Fruit fly (Drosophila melanogaster) whole organism, embryonic: ENCODE data around the gene CG17224.

Experiments
- Atf3 ChIP-seq: fragments of 200-800 bp; sonication (Bioruptor generic); optimal IDR thresholded peaks from 3 replicates; lab custom pipeline; 2016; ENCODE audit warnings: missing biosample characterization, missing genetic modification characterization
- CG12391 ChIP-seq: fragments of 200-800 bp; sonication (Bioruptor generic); optimal IDR thresholded peaks from 3 replicates; lab custom pipeline; 2018; ENCODE audit warnings: missing biosample characterization, mild to moderate bottlenecking, missing genetic modification characterization, moderate library complexity
- CG13287 ChIP-seq: fragments of 200-800 bp; sonication (Bioruptor generic); IDR thresholded peaks from 2 replicates; pipeline ENCODE4 v1.3.6; 2022; ENCODE audit warnings: missing biosample characterization, missing genetic modification characterization; ENCODE audit not compliant: partially characterized antibody
- CG1529 ChIP-seq: fragments of 200-800 bp; sonication (Bioruptor generic); optimal IDR thresholded peaks from 3 replicates; lab custom pipeline; 2018; ENCODE audit warnings: missing biosample characterization, missing genetic modification characterization
- CG16779 ChIP-seq: fragments of 200-800 bp; sonication (Bioruptor generic); IDR thresholded peaks from 2 replicates; pipeline ENCODE4 v1.3.6; 2022; ENCODE audit warnings: missing biosample characterization, missing genetic modification characterization
- CG17385 ChIP-seq: fragments of 200-800 bp; sonication (Bioruptor generic); optimal IDR thresholded peaks from 3 replicates; lab custom pipeline; 2018; ENCODE audit warnings: missing biosample characterization, mild to moderate bottlenecking, missing genetic modification characterization
- CG18599 ChIP-seq: fragments of 200-800 bp; sonication (Bioruptor generic); optimal IDR thresholded peaks from 3 replicates; lab custom pipeline; 2017; ENCODE audit warnings: missing biosample characterization, missing genetic modification characterization, mild to moderate bottlenecking, moderate library complexity, missing genetic modification reagents
- CG34422 ChIP-seq: fragments of 200-800 bp; sonication (Bioruptor generic); IDR thresholded peaks from 3 replicates; pipeline ENCODE4 v1.3.6; 2022; ENCODE audit warnings: missing biosample characterization, missing genetic modification characterization
- CG3838 ChIP-seq: fragments of 200-800 bp; sonication (Bioruptor generic); optimal IDR thresholded peaks from 3 replicates; lab custom pipeline; 2016; ENCODE audit warnings: missing biosample characterization, missing genetic modification characterization
- CG3847 ChIP-seq: fragments of 200-800 bp; sonication (Bioruptor generic); IDR thresholded peaks from 2 replicates; pipeline ENCODE4 v1.3.6; 2022; ENCODE audit warnings: missing biosample characterization, missing genetic modification characterization
- CG3995 ChIP-seq: fragments of 200-800 bp; sonication (Bioruptor generic); optimal IDR thresholded peaks from 3 replicates; lab custom pipeline; 2016; ENCODE audit warnings: missing biosample characterization, missing genetic modification characterization
- CG4424 ChIP-seq: fragments of 200-800 bp; sonication (Bioruptor generic); optimal IDR thresholded peaks from 3 replicates; lab custom pipeline; 2016; ENCODE audit warnings: missing biosample characterization, missing genetic modification characterization
- CG6272 ChIP-seq: fragments of 200-800 bp; sonication (Bioruptor generic); IDR thresholded peaks from 2 replicates; pipeline ENCODE4 v1.3.6; 2022; ENCODE audit warnings: missing biosample characterization, missing genetic modification characterization
- CG7372 ChIP-seq: fragments of 200-800 bp; sonication (Bioruptor generic); IDR thresholded peaks from 2 replicates; pipeline ENCODE4 v1.3.6; 2022; ENCODE audit warnings: missing biosample characterization, missing genetic modification characterization
- CG8359 ChIP-seq: fragments of 200-800 bp; sonication (Bioruptor generic); optimal IDR thresholded peaks from 2 replicates; lab custom pipeline; 2017; ENCODE audit warnings: missing biosample characterization, mild to moderate bottlenecking, missing genetic modification characterization, borderline replicate concordance
- D19B ChIP-seq: fragments of 200-800 bp; sonication (Bioruptor generic); optimal IDR thresholded peaks from 2 replicates; lab custom pipeline; 2017; ENCODE audit warnings: missing biosample characterization, mild to moderate bottlenecking, missing genetic modification characterization
- Dad ChIP-seq: fragments of 200-800 bp; sonication (Bioruptor generic); optimal IDR thresholded peaks from 3 replicates; lab custom pipeline; 2016; ENCODE audit warnings: missing biosample characterization, missing genetic modification characterization
- Dref ChIP-seq: fragments of 200-800 bp; sonication (Bioruptor generic); IDR thresholded peaks from 2 replicates; pipeline ENCODE4 v1.3.6; 2022; ENCODE audit warnings: missing biosample characterization, missing genetic modification characterization
- E2f2 ChIP-seq: fragments of 200-800 bp; sonication (Bioruptor generic); IDR thresholded peaks from 2 replicates; pipeline ENCODE4 v1.3.6; 2022; ENCODE audit warnings: missing biosample characterization, missing genetic modification characterization
- Fer1 ChIP-seq: fragments of 200-800 bp; sonication (Bioruptor generic); optimal IDR thresholded peaks from 2 replicates; lab custom pipeline; 2017; ENCODE audit warnings: missing biosample characterization, mild to moderate bottlenecking, missing genetic modification characterization
- HHEX ChIP-seq: fragments of 200-800 bp; sonication (Bioruptor generic); optimal IDR thresholded peaks from 3 replicates; lab custom pipeline; 2017; ENCODE audit warnings: missing biosample characterization, mild to moderate bottlenecking, missing genetic modification characterization, missing genetic modification reagents
- Hmr ChIP-seq: fragments of 200-800 bp; sonication (Bioruptor generic); optimal IDR thresholded peaks from 3 replicates; lab custom pipeline; 2017; ENCODE audit warnings: mild to moderate bottlenecking, missing biosample characterization, missing genetic modification reagents, missing genetic modification characterization
- Hmx ChIP-seq: fragments of 200-800 bp; sonication (Bioruptor generic); optimal IDR thresholded peaks from 2 replicates; lab custom pipeline; 2016; ENCODE audit warnings: missing biosample characterization, missing genetic modification characterization
- MTF-1 ChIP-seq: fragments of 200-800 bp; sonication (Bioruptor generic); optimal IDR thresholded peaks from 2 replicates; lab custom pipeline; 2018; ENCODE audit warnings: missing biosample characterization, mild to moderate bottlenecking, missing genetic modification characterization, borderline replicate concordance
- Max ChIP-seq: fragments of 200-800 bp; sonication (Bioruptor generic); optimal IDR thresholded peaks from 2 replicates; lab custom pipeline; 2016; ENCODE audit warnings: missing biosample characterization, mild to moderate bottlenecking, missing genetic modification characterization
- NC2β ChIP-seq: fragments of 200-800 bp; sonication (Bioruptor generic); optimal IDR thresholded peaks from 2 replicates; lab custom pipeline; 2016; ENCODE audit warnings: missing biosample characterization, missing genetic modification characterization
- Rfx ChIP-seq: fragments of 200-800 bp; sonication (Bioruptor generic); IDR thresholded peaks from 2 replicates; pipeline ENCODE4 v1.3.6; 2022; ENCODE audit warnings: missing biosample characterization, missing genetic modification characterization
- Sox100B ChIP-seq: fragments of 200-800 bp; sonication (Bioruptor generic); optimal IDR thresholded peaks from 3 replicates; lab custom pipeline; 2018; ENCODE audit warnings: missing biosample characterization, mild to moderate bottlenecking, missing genetic modification characterization
- Vsx1 ChIP-seq: fragments of 200-800 bp; sonication (Bioruptor generic); optimal IDR thresholded peaks from 2 replicates; lab custom pipeline; 2017; ENCODE audit warnings: missing biosample characterization, mild to moderate bottlenecking, missing genetic modification characterization, missing genetic modification reagents
- YL-1 ChIP-seq: fragments of 200-800 bp; sonication (Bioruptor generic); optimal IDR thresholded peaks from 3 replicates; lab custom pipeline; 2017; ENCODE audit warnings: missing biosample characterization, mild to moderate bottlenecking, missing genetic modification characterization
- bcd ChIP-seq: fragments of 200-800 bp; sonication (Bioruptor generic); optimal IDR thresholded peaks from 2 replicates; lab custom pipeline; 2017; ENCODE audit warnings: missing biosample characterization, mild to moderate bottlenecking, missing genetic modification characterization
- btn ChIP-seq: fragments of 200-800 bp; sonication (Bioruptor generic); optimal IDR thresholded peaks from 2 replicates; lab custom pipeline; 2016; ENCODE audit warnings: missing biosample characterization, missing genetic modification characterization
- cg ChIP-seq: fragments of 200-800 bp; sonication (Bioruptor generic); optimal IDR thresholded peaks from 3 replicates; lab custom pipeline; 2019; ENCODE audit warnings: missing biosample characterization, mild to moderate bottlenecking, missing genetic modification characterization, moderate library complexity
- chn ChIP-seq: fragments of 200-800 bp; sonication (Bioruptor generic); optimal IDR thresholded peaks from 2 replicates; lab custom pipeline; 2016; ENCODE audit warnings: missing biosample characterization, missing genetic modification characterization
- da ChIP-seq: fragments of 200-800 bp; sonication (Bioruptor generic); optimal IDR thresholded peaks from 2 replicates; lab custom pipeline; 2016; ENCODE audit warnings: missing biosample characterization, missing genetic modification characterization
- dmrt11E ChIP-seq: fragments of 200-800 bp; sonication (Bioruptor generic); optimal IDR thresholded peaks from 3 replicates; lab custom pipeline; 2018; ENCODE audit warnings: missing biosample characterization, mild to moderate bottlenecking, missing genetic modification characterization, moderate library complexity
- fu2 ChIP-seq: fragments of 200-800 bp; sonication (Bioruptor generic); optimal IDR thresholded peaks from 2 replicates; lab custom pipeline; 2016; ENCODE audit warnings: missing biosample characterization, missing genetic modification characterization
- gce ChIP-seq: fragments of 200-800 bp; sonication (Bioruptor generic); IDR thresholded peaks from 3 replicates; pipeline ENCODE4 v1.3.6; 2022; ENCODE audit warnings: missing biosample characterization, missing genetic modification characterization
- gsb ChIP-seq: fragments of 200-800 bp; sonication (Bioruptor generic); IDR thresholded peaks from 2 replicates; pipeline ENCODE4 v1.3.6; 2022; ENCODE audit warnings: missing biosample characterization, missing genetic modification characterization
- gsb-n ChIP-seq: fragments of 200-800 bp; sonication (Bioruptor generic); optimal IDR thresholded peaks from 3 replicates; lab custom pipeline; 2018; ENCODE audit warnings: missing biosample characterization, mild to moderate bottlenecking, missing genetic modification characterization
- ham ChIP-seq: fragments of 200-800 bp; sonication (Bioruptor generic); IDR thresholded peaks from 2 replicates; pipeline ENCODE4 v1.3.6; 2022; ENCODE audit warnings: missing biosample characterization, missing genetic modification characterization
- jing ChIP-seq: fragments of 200-800 bp; sonication (Bioruptor generic); optimal IDR thresholded peaks from 2 replicates; lab custom pipeline; 2018; ENCODE audit warnings: missing biosample characterization, mild to moderate bottlenecking, missing genetic modification characterization
- kah ChIP-seq: fragments of 200-800 bp; sonication (Bioruptor generic); optimal IDR thresholded peaks from 2 replicates; lab custom pipeline; 2018; ENCODE audit warnings: missing biosample characterization, mild to moderate bottlenecking, missing genetic modification characterization
- peb ChIP-seq: fragments of 200-800 bp; sonication (Bioruptor generic); IDR thresholded peaks from 2 replicates; pipeline ENCODE4 v1.3.6; 2022; ENCODE audit warnings: missing biosample characterization, missing genetic modification characterization
- phol ChIP-seq: fragments of 200-800 bp; sonication (Bioruptor generic); optimal IDR thresholded peaks from 3 replicates; lab custom pipeline; 2018; ENCODE audit warnings: missing biosample characterization, mild to moderate bottlenecking, missing genetic modification characterization, moderate library complexity
- sima ChIP-seq: fragments of 200-800 bp; sonication (Bioruptor generic); optimal IDR thresholded peaks from 2 replicates; lab custom pipeline; 2016; ENCODE audit warnings: missing biosample characterization, missing genetic modification characterization
- sisA ChIP-seq: fragments of 200-800 bp; sonication (Bioruptor generic); IDR thresholded peaks from 2 replicates; pipeline ENCODE4 v1.3.6; 2022; ENCODE audit warnings: missing biosample characterization, missing genetic modification characterization
- tin ChIP-seq: fragments of 200-800 bp; sonication (Bioruptor generic); optimal IDR thresholded peaks from 3 replicates; lab custom pipeline; 2016; ENCODE audit warnings: missing biosample characterization, missing genetic modification characterization
- wor ChIP-seq: fragments of 200-800 bp; sonication (Bioruptor generic); IDR thresholded peaks from 2 replicates; pipeline ENCODE4 v1.3.6; 2022; ENCODE audit warnings: missing biosample characterization, missing genetic modification characterization
- zf30C ChIP-seq: fragments of 200-800 bp; sonication (Bioruptor generic); optimal IDR thresholded peaks from 3 replicates; lab custom pipeline; 2018; ENCODE audit warnings: missing biosample characterization, mild to moderate bottlenecking, missing genetic modification characterization

The CG17224 gene

DNA sequence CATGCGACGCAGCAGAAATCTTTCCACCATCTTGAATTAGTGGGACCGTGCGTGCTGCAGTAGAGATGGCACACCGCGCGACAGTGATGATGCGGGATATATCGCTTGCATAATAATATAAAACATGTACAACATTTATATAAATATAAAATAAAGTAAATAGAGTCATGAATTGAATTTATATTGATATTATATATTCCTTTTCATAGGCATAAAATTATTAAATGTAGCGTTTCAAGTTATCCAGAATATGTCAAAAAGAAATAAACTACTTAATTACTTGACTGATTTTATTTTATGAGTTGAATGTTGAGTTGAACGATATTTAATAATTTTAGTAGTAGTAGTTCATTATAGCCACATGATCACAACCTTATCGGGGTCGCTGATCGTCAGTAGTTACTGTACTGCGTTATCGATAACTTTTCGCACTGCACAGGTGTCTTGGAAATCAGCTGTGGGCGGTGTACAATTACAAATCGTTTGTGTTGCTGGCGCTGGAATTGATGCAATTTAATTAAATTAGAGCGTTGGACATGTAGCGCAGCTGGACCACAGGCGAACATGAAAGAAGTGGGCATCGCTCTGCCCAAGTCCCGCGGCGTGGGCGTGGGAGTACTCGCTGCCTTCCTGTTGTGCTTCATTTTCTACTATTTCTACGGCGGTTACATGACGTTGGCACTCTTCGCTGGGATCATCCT is 30.3 kb downstream of the CG17224 start, which contains the start of the genes Chd1 and Bem46 (continued):
- TF ChIP-seq btn (GFP tag; lab: Kevin White, UChicago), result no peak
- TF ChIP-seq chn (GFP tag; lab: Kevin White, UChicago), result peak; percentile 82
- TF ChIP-seq bcd (GFP tag; lab: Kevin White, UChicago), result peak; percentile 89
- no peak for TF ChIP-seq zf30C (GFP tag; lab: Kevin White, UChicago)
- peak; percentile 42; the same call in 1 of the 2 replicates for TF ChIP-seq gsb
- peak; percentile 86 for TF ChIP-seq dmrt11E (tag; lab: Kevin White, UChicago)
- TF ChIP-seq sima, result no peak
- peak; percentile 41; the same call in 1 of the 2 replicates for TF ChIP-seq E2f2 (GFP tag; lab: Robert Waterston, UW)
- peak; percentile 40 for TF ChIP-seq CG8359 (GFP tag; lab: Kevin White, UChicago)
- TF ChIP-seq CG3995 (GFP tag; lab: Kevin White, UChicago), result peak; percentile 46
- no peak for TF ChIP-seq D19B (GFP tag; lab: Kevin White, UChicago)
- TF ChIP-seq CG3847 (GFP tag; lab: Robert Waterston, UW), result peak; percentile 86
- 0 out of 2 replicates have a peak, but pooled peaks have one; percentile 6 for TF ChIP-seq CG16779 (GFP tag; lab: Robert Waterston, UW)
- peak; percentile 72 for TF ChIP-seq Fer1
- no peak for TF ChIP-seq cg (GFP tag; lab: Kevin White, UChicago)
- TF ChIP-seq gce, result 0 out of 3 replicates have a peak, but pooled peaks have one; percentile 8
- peak; percentile 75 for TF ChIP-seq fu2 (GFP tag; lab: Kevin White, UChicago)
- TF ChIP-seq CG6272 (GFP tag; lab: Robert Waterston, UW), result peak; percentile 81
- peak; percentile 71 for TF ChIP-seq wor (GFP tag; lab: Robert Waterston, UW)
- TF ChIP-seq CG17385 (GFP tag; lab: Kevin White, UChicago), result peak; percentile 76
- peak; percentile 48 for TF ChIP-seq Dad
- TF ChIP-seq CG1529 (GFP tag; lab: Kevin White, UChicago), result no peak
- TF ChIP-seq CG3838, result peak; percentile 67
- peak; percentile 65 for TF ChIP-seq Dref (GFP tag; lab: Robert Waterston, UW)
- peak; percentile 79 for TF ChIP-seq HHEX (GFP tag; lab: Kevin White, UChicago)
- TF ChIP-seq jing (GFP tag; lab: Kevin White, UChicago), result no peak
- peak; percentile 48 for TF ChIP-seq NC2β (GFP tag; lab: Kevin White, UChicago)
- TF ChIP-seq CG18599 (GFP tag; lab: Kevin White, UChicago), result peak; percentile 88
- TF ChIP-seq MTF-1 (GFP tag; lab: Kevin White, UChicago), result peak; percentile 37
- TF ChIP-seq YL-1, result peak; percentile 90
- TF ChIP-seq Sox100B (GFP tag; lab: Kevin White, UChicago), result no peak
- TF ChIP-seq kah (GFP tag; lab: Kevin White, UChicago), result peak; percentile 96
- no peak for TF ChIP-seq Hmx (GFP tag; lab: Kevin White, UChicago)
- TF ChIP-seq peb (GFP tag; lab: Robert Waterston, UW), result 0 out of 2 replicates have a peak, but pooled peaks have one; percentile 47
- peak; percentile 91 for TF ChIP-seq CG12391 (tag; lab: Kevin White, UChicago)
- TF ChIP-seq da (GFP tag; lab: Kevin White, UChicago), result no peak
- no peak for TF ChIP-seq gsb-n (tag; lab: Kevin White, UChicago)
- TF ChIP-seq ham (GFP tag; lab: Robert Waterston, UW), result peak; percentile 66; the same call in 1 of the 2 replicates
- TF ChIP-seq Hmr (GFP tag; lab: Kevin White, UChicago), result no peak
- TF ChIP-seq Rfx (GFP tag; lab: Robert Waterston, UW), result peak; percentile 84
- TF ChIP-seq tin (GFP tag; lab: Kevin White, UChicago), result peak; percentile 87
- TF ChIP-seq sisA (GFP tag; lab: Robert Waterston, UW), result peak; percentile 90
- peak; percentile 82; the same call in 2 of the 3 replicates for TF ChIP-seq CG34422 (GFP tag; lab: Robert Waterston, UW)
- TF ChIP-seq CG13287, result no peak
- no peak for TF ChIP-seq Vsx1 (GFP tag; lab: Kevin White, UChicago)
- TF ChIP-seq CG7372 (GFP tag; lab: Robert Waterston, UW), result peak; percentile 78
- TF ChIP-seq Atf3 (GFP tag; lab: Kevin White, UChicago), result peak; percentile 61
- peak; percentile 70 for TF ChIP-seq Max (GFP tag; lab: Kevin White, UChicago)
- peak; percentile 100 for TF ChIP-seq phol (tag; lab: Kevin White, UChicago)
- peak; percentile 89 for TF ChIP-seq CG4424
